Fruit fly (Drosophila melanogaster) whole organism, embryonic: ENCODE measurements around the gene CG11679.

Experiments
- Asciz ChIP-seq: fragments of 200-800 bp; sonication (Bioruptor generic); optimal IDR thresholded peaks from 2 replicates; lab custom pipeline; 2017; ENCODE audit warnings: missing biosample characterization, mild to moderate bottlenecking, missing genetic modification characterization, missing genetic modification reagents
- Atf3 ChIP-seq: fragments of 200-800 bp; sonication (Bioruptor generic); optimal IDR thresholded peaks from 3 replicates; lab custom pipeline; 2016; ENCODE audit warnings: missing biosample characterization, missing genetic modification characterization
- B-H1 ChIP-seq: fragments of 200-800 bp; sonication (Bioruptor generic); IDR thresholded peaks from 3 replicates; pipeline ENCODE4 v1.3.6; 2022; ENCODE audit warnings: missing biosample characterization, missing genetic modification characterization
- CG11247 ChIP-seq: fragments of 200-800 bp; sonication (Bioruptor generic); IDR thresholded peaks from 2 replicates; pipeline ENCODE4 v1.3.6; 2022; ENCODE audit warnings: missing biosample characterization, missing genetic modification characterization
- CG12391 ChIP-seq: fragments of 200-800 bp; sonication (Bioruptor generic); optimal IDR thresholded peaks from 3 replicates; lab custom pipeline; 2018; ENCODE audit warnings: missing biosample characterization, mild to moderate bottlenecking, missing genetic modification characterization, moderate library complexity
- CG17361 ChIP-seq: fragments of 200-800 bp; sonication (Bioruptor generic); IDR thresholded peaks from 3 replicates; pipeline ENCODE4 v1.3.6; 2022; ENCODE audit warnings: missing biosample characterization, missing genetic modification characterization
- CG17385 ChIP-seq: fragments of 200-800 bp; sonication (Bioruptor generic); optimal IDR thresholded peaks from 3 replicates; lab custom pipeline; 2018; ENCODE audit warnings: missing biosample characterization, mild to moderate bottlenecking, missing genetic modification characterization
- CG18262 ChIP-seq: fragments of 200-800 bp; optimal IDR thresholded peaks from 3 replicates; lab custom pipeline; 2019; ENCODE audit warnings: missing biosample characterization, mild to moderate bottlenecking, missing genetic modification characterization, moderate library complexity
- CG2712 ChIP-seq: fragments of 200-800 bp; optimal IDR thresholded peaks from 3 replicates; lab custom pipeline; 2019; ENCODE audit warnings: missing biosample characterization, mild to moderate bottlenecking, missing genetic modification characterization, moderate library complexity
- CG31365 ChIP-seq: fragments of 200-800 bp; sonication (Bioruptor generic); optimal IDR thresholded peaks from 2 replicates; lab custom pipeline; 2018; ENCODE audit warnings: missing biosample characterization, mild to moderate bottlenecking, missing genetic modification characterization
- CG32532 ChIP-seq: fragments of 200-800 bp; sonication (Bioruptor generic); IDR thresholded peaks from 2 replicates; pipeline ENCODE4 v1.3.6; 2022; ENCODE audit warnings: missing biosample characterization, missing genetic modification characterization
- CG3847 ChIP-seq: fragments of 200-800 bp; sonication (Bioruptor generic); IDR thresholded peaks from 2 replicates; pipeline ENCODE4 v1.3.6; 2022; ENCODE audit warnings: missing biosample characterization, missing genetic modification characterization
- CG6175 ChIP-seq: fragments of 200-800 bp; sonication (Bioruptor generic); IDR thresholded peaks from 3 replicates; pipeline ENCODE4 v1.3.6; 2022; ENCODE audit warnings: missing biosample characterization, missing genetic modification characterization
- CG7357 ChIP-seq: fragments of 200-800 bp; sonication (Bioruptor generic); IDR thresholded peaks from 3 replicates; pipeline ENCODE4 v1.3.6; 2022; ENCODE audit warnings: missing biosample characterization, missing genetic modification characterization
- CG7839 ChIP-seq: fragments of 200-800 bp; sonication (Bioruptor generic); optimal IDR thresholded peaks from 3 replicates; lab custom pipeline; 2018; ENCODE audit warnings: missing biosample characterization, mild to moderate bottlenecking, missing genetic modification characterization, moderate library complexity
- CG7928 ChIP-seq: fragments of 200-800 bp; sonication (Bioruptor generic); optimal IDR thresholded peaks from 2 replicates; lab custom pipeline; 2017; ENCODE audit warnings: missing biosample characterization, mild to moderate bottlenecking, missing genetic modification characterization
- CG8478 ChIP-seq: fragments of >200 bp; optimal IDR thresholded peaks from 2 replicates; lab custom pipeline; 2018
- CG8765 ChIP-seq: fragments of 200-800 bp; sonication (Bioruptor generic); IDR thresholded peaks from 2 replicates; pipeline ENCODE4 v1.3.6; 2022; ENCODE audit warnings: missing biosample characterization, missing genetic modification characterization
- CG9727 ChIP-seq: fragments of 200-800 bp; sonication (Bioruptor generic); optimal IDR thresholded peaks from 3 replicates; lab custom pipeline; 2017; ENCODE audit warnings: missing biosample characterization, mild to moderate bottlenecking, missing genetic modification characterization
- CG9876 ChIP-seq: fragments of 200-800 bp; sonication (Bioruptor generic); optimal IDR thresholded peaks from 2 replicates; lab custom pipeline; 2016; ENCODE audit warnings: missing biosample characterization, missing genetic modification characterization
- CTCF ChIP-seq: fragments of 200-800 bp; sonication (Bioruptor generic); optimal IDR thresholded peaks from 2 replicates; lab custom pipeline; 2017; ENCODE audit warnings: missing biosample characterization, mild to moderate bottlenecking, missing genetic modification characterization, moderate library complexity
- CkIIα-i1 ChIP-seq: fragments of 200-800 bp; sonication (Bioruptor generic); IDR thresholded peaks from 2 replicates; pipeline ENCODE4 v1.3.6; 2022; ENCODE audit warnings: missing biosample characterization, missing genetic modification characterization
- D19B ChIP-seq: fragments of 200-800 bp; sonication (Bioruptor generic); optimal IDR thresholded peaks from 2 replicates; lab custom pipeline; 2017; ENCODE audit warnings: missing biosample characterization, mild to moderate bottlenecking, missing genetic modification characterization
- Drgx ChIP-seq: fragments of 200-800 bp; sonication (Bioruptor generic); IDR thresholded peaks from 2 replicates; pipeline ENCODE4 v1.3.6; 2022; ENCODE audit warnings: missing biosample characterization, missing genetic modification characterization
- ERR ChIP-seq: fragments of 200-800 bp; sonication (Bioruptor generic); optimal IDR thresholded peaks from 2 replicates; lab custom pipeline; 2016; ENCODE audit warnings: missing biosample characterization, missing genetic modification characterization
- Gsc ChIP-seq: fragments of 200-800 bp; sonication (Bioruptor generic); IDR thresholded peaks from 2 replicates; pipeline ENCODE4 v1.3.6; 2022; ENCODE audit warnings: missing biosample characterization, missing genetic modification characterization
- HLH3B ChIP-seq: fragments of 200-800 bp; sonication (Bioruptor generic); IDR thresholded peaks from 2 replicates; pipeline ENCODE4 v1.3.6; 2022; ENCODE audit warnings: missing biosample characterization, missing genetic modification characterization
- Hr39 ChIP-seq: fragments of >200 bp; optimal IDR thresholded peaks from 2 replicates; lab custom pipeline; 2017
- Lpt ChIP-seq: fragments of >200 bp; optimal IDR thresholded peaks from 2 replicates; lab custom pipeline; 2018; ENCODE audit warnings: missing biosample characterization, missing genetic modification characterization
- MTF-1 ChIP-seq: fragments of 200-800 bp; sonication (Bioruptor generic); optimal IDR thresholded peaks from 2 replicates; lab custom pipeline; 2018; ENCODE audit warnings: missing biosample characterization, mild to moderate bottlenecking, missing genetic modification characterization, borderline replicate concordance
- Med ChIP-seq: fragments of 200-800 bp; sonication (Bioruptor generic); peaks from one replicate; lab custom pipeline; 2016; ENCODE audit warnings: missing biosample characterization, missing genetic modification characterization, mild to moderate bottlenecking, inconsistent platforms, moderate library complexity
- Nf-YC ChIP-seq: fragments of 200-800 bp; optimal IDR thresholded peaks from 3 replicates; lab custom pipeline; 2019; ENCODE audit warnings: missing biosample characterization, mild to moderate bottlenecking, missing genetic modification characterization, moderate library complexity
- Ptx1 ChIP-seq: fragments of 200-800 bp; sonication (Bioruptor generic); IDR thresholded peaks from 2 replicates; pipeline ENCODE4 v1.3.6; 2022; ENCODE audit warnings: missing biosample characterization, missing genetic modification characterization
- Sry-δ ChIP-seq: fragments of 200-800 bp; sonication (Bioruptor generic); optimal IDR thresholded peaks from 2 replicates; lab custom pipeline; 2016; ENCODE audit warnings: missing biosample characterization, missing genetic modification characterization
- Usf ChIP-seq: fragments of 200-800 bp; sonication (Bioruptor generic); optimal IDR thresholded peaks from 2 replicates; lab custom pipeline; 2017; ENCODE audit warnings: missing genotype, missing biosample characterization, missing genetic modification characterization
- ap ChIP-seq: fragments of 200-800 bp; sonication (Bioruptor generic); IDR thresholded peaks from 2 replicates; pipeline ENCODE4 v1.3.6; 2022; ENCODE audit warnings: missing biosample characterization, missing genetic modification characterization
- bab2 ChIP-seq: fragments of 200-800 bp; sonication (Bioruptor generic); optimal IDR thresholded peaks from 2 replicates; lab custom pipeline; 2016; ENCODE audit warnings: missing biosample characterization, missing genetic modification characterization
- bsh ChIP-seq, 2 experiments: fragments of 200-800 bp; sonication (Bioruptor generic); optimal IDR thresholded peaks; 2 replicates each; lab custom pipeline; 2017 to 2018; ENCODE audit warnings: mild to moderate bottlenecking in 2 of 2, missing biosample characterization in 2 of 2, missing genetic modification characterization in 2 of 2, moderate library complexity in 1 of 2
- caup ChIP-seq: fragments of 200-800 bp; sonication (Bioruptor generic); optimal IDR thresholded peaks from 3 replicates; lab custom pipeline; 2017; ENCODE audit warnings: missing biosample characterization, mild to moderate bottlenecking, missing genetic modification characterization, moderate library complexity; ENCODE audit not compliant: severe bottlenecking
- croc ChIP-seq: fragments of 200-800 bp; sonication (Bioruptor generic); conservative IDR thresholded peaks from 3 replicates; pipeline ENCODE4 v1.3.6; 2022; ENCODE audit warnings: missing biosample characterization, missing genetic modification characterization
- dmrt11E ChIP-seq: fragments of 200-800 bp; sonication (Bioruptor generic); optimal IDR thresholded peaks from 3 replicates; lab custom pipeline; 2018; ENCODE audit warnings: missing biosample characterization, mild to moderate bottlenecking, missing genetic modification characterization, moderate library complexity
- ftz-f1 ChIP-seq: fragments of 200-800 bp; sonication (Bioruptor generic); optimal IDR thresholded peaks from 2 replicates; lab custom pipeline; 2016; ENCODE audit warnings: missing biosample characterization, missing genetic modification characterization
- gcm ChIP-seq: fragments of 200-800 bp; sonication (Bioruptor generic); optimal IDR thresholded peaks from 2 replicates; lab custom pipeline; 2019; ENCODE audit warnings: missing biosample characterization, mild to moderate bottlenecking, missing genetic modification characterization, moderate library complexity
- jumu ChIP-seq: fragments of 200-800 bp; sonication (Bioruptor generic); optimal IDR thresholded peaks from 3 replicates; lab custom pipeline; 2016; ENCODE audit warnings: missing biosample characterization, missing genetic modification characterization
- p53 ChIP-seq: fragments of 200-800 bp; sonication (Bioruptor generic); optimal IDR thresholded peaks from 2 replicates; lab custom pipeline; 2016; ENCODE audit warnings: missing biosample characterization, missing genetic modification characterization
- repo ChIP-seq: fragments of 200-800 bp; sonication (Bioruptor generic); optimal IDR thresholded peaks from 2 replicates; lab custom pipeline; 2016; ENCODE audit warnings: missing biosample characterization, missing genetic modification characterization
- scrt ChIP-seq: fragments of 200-800 bp; sonication (Bioruptor generic); optimal IDR thresholded peaks from 2 replicates; lab custom pipeline; 2018; ENCODE audit warnings: missing biosample characterization, mild to moderate bottlenecking, missing genetic modification characterization, moderate library complexity
- slbo ChIP-seq: fragments of 200-800 bp; sonication (Bioruptor generic); IDR thresholded peaks from 2 replicates; pipeline ENCODE4 v1.3.6; 2022; ENCODE audit warnings: missing biosample characterization, missing genetic modification characterization
- sob ChIP-seq: fragments of 200-800 bp; sonication (Bioruptor generic); IDR thresholded peaks from 2 replicates; pipeline ENCODE4 v1.3.6; 2022; ENCODE audit warnings: missing biosample characterization, missing genetic modification characterization
- trem ChIP-seq: fragments of 200-800 bp; optimal IDR thresholded peaks from 3 replicates; lab custom pipeline; 2019; ENCODE audit warnings: missing biosample characterization, mild to moderate bottlenecking, missing genetic modification characterization, moderate library complexity
- trh ChIP-seq: fragments of 200-800 bp; sonication (Bioruptor generic); optimal IDR thresholded peaks from 2 replicates; lab custom pipeline; 2016; ENCODE audit warnings: missing biosample characterization, missing genetic modification characterization
- vnd ChIP-seq: fragments of 200-800 bp; sonication (Bioruptor generic); IDR thresholded peaks from 3 replicates; pipeline ENCODE4 v1.3.6; 2022; ENCODE audit warnings: missing biosample characterization, missing genetic modification characterization; ENCODE audit not compliant: partially characterized antibody
- z ChIP-seq: fragments of 200-800 bp; sonication (Bioruptor generic); IDR thresholded peaks from 3 replicates; pipeline ENCODE4 v1.3.6; 2022; ENCODE audit warnings: missing biosample characterization, missing genetic modification characterization

The CG11679 gene

dm6 chrX:15696854-15697540 is 41.8 kb downstream of the CG11679 start, which contains the start of gene CG8128 (continued):
- TF ChIP-seq Asciz (GFP tag; lab: Kevin White, UChicago) (no peak), dmrt11E (tag; lab: Kevin White, UChicago) (no peak), CG2712 (tag; lab: Kevin White, UChicago) (peak; percentile 14), ftz-f1 (no peak), z (GFP tag; lab: Robert Waterston, UW) (no peak), B-H1 (no peak), croc (GFP tag; lab: Robert Waterston, UW) (no peak), p53 (GFP tag; lab: Kevin White, UChicago) (no peak), CG11247 (GFP tag; lab: Robert Waterston, UW) (no peak), HLH3B (no peak), CkIIα-i1 (GFP tag; lab: Robert Waterston, UW) (no peak), CG17385 (GFP tag; lab: Kevin White, UChicago) (no peak), CG9727 (GFP tag; lab: Kevin White, UChicago) (no peak), ERR (GFP tag; lab: Kevin White, UChicago) (no peak), Hr39 (lab: Kevin White, UChicago) (no peak), Atf3 (GFP tag; lab: Kevin White, UChicago) (no peak), Med (peak; percentile 87), CG31365 (tag; lab: Kevin White, UChicago) (no peak), CG9876 (GFP tag; lab: Kevin White, UChicago) (no peak), CG18262 (tag; lab: Kevin White, UChicago) (no peak), Ptx1 (GFP tag; lab: Robert Waterston, UW) (0 out of 2 replicates have a peak, but pooled peaks have one; percentile 18), Gsc (GFP tag; lab: Robert Waterston, UW) (no peak), trem (tag; lab: Kevin White, UChicago) (no peak), CG7928 (GFP tag; lab: Kevin White, UChicago) (peak; percentile 90), CG3847 (no peak), sob (GFP tag; lab: Robert Waterston, UW) (no peak), ap (GFP tag; lab: Robert Waterston, UW) (no peak), gcm (no peak), MTF-1 (no peak), CG32532 (GFP tag; lab: Robert Waterston, UW) (peak; percentile 21; the same call in 1 of the 2 replicates), CG8765 (GFP tag; lab: Robert Waterston, UW) (no peak), CG17361 (GFP tag; lab: Robert Waterston, UW) (no peak), CG7839 (tag; lab: Kevin White, UChicago) (peak; percentile 16), D19B (no peak), CG8478 (no peak), Lpt (no peak), CTCF (GFP tag; lab: Kevin White, UChicago) (no peak), Sry-δ (GFP tag; lab: Kevin White, UChicago) (peak; percentile 46), Nf-YC (tag; lab: Kevin White, UChicago) (no peak), scrt (GFP tag; lab: Kevin White, UChicago) (no peak), bsh (GFP tag; optimal IDR thresholded peaks at IDR 0.05; lab: Kevin White, UChicago) (no peak), CG12391 (tag; lab: Kevin White, UChicago) (peak; percentile 2), trh (no peak), repo (GFP tag; lab: Kevin White, UChicago) (no peak), vnd (no peak), Drgx (no peak), CG6175 (GFP tag; lab: Robert Waterston, UW) (no peak), jumu (no peak), caup (GFP tag; lab: Kevin White, UChicago) (no peak), slbo (GFP tag; lab: Robert Waterston, UW) (peak; percentile 18; the same call in 1 of the 2 replicates), CG7357 (no peak), bab2 (GFP tag; lab: Kevin White, UChicago) (peak; percentile 9), Usf (GFP tag; lab: Kevin White, UChicago) (no peak)
